Worm (Caenorhabditis elegans): ENCODE data around the gene nas-19.
"Not testable (repeated sequence)": the region's sequence is repeated elsewhere in the genome, so short reads cannot be mapped to it uniquely, and the experiment has no call there.

nas-19 gene

ce11 chrV:11407251-11407650 is 4.7 kb upstream of the nas-19 start, which contains the start of gene K03B8.6:
Gene K03B8.6, plus strand, starts transcription at chrV:11407584.
- no peak for TF ChIP-seq unc-62 (GFP tag; optimal IDR thresholded peaks at IDR 0.05)

ce11 chrV:11403702-11404101 is 1.2 kb upstream of the nas-19 start:
- no peak for TF ChIP-seq unc-62 (GFP tag; optimal IDR thresholded peaks at IDR 0.05)

ce11 chrV:11403059-11403458 is 549 bp upstream of the nas-19 start:
- no peak for TF ChIP-seq unc-62 (GFP tag; optimal IDR thresholded peaks at IDR 0.05)

- TF ChIP-seq unc-62 (GFP tag; optimal IDR thresholded peaks at IDR 0.05): no peak
Measured at ce11 chrV:11398616-11399015, 3.9 kb downstream of the nas-19 start, which contains the start of gene nas-17. Gene nas-17, plus strand, starts transcription at chrV:11398916.

ce11 chrV:11396134-11396533 is 6.4 kb downstream of the nas-19 start, which contains the start of gene nas-18:
Gene nas-18, plus strand, starts transcription at chrV:11396434.
- not testable (repeated sequence) for TF ChIP-seq unc-62 (GFP tag; optimal IDR thresholded peaks at IDR 0.05)

- not testable (repeated sequence) for TF ChIP-seq unc-62 (GFP tag; optimal IDR thresholded peaks at IDR 0.05)
Measured at ce11 chrV:11395024-11395423, 7.5 kb downstream of the nas-19 start, which contains the start of gene K03B8.4. Gene K03B8.4, minus strand, starts transcription at chrV:11395124.

- no peak for TF ChIP-seq unc-62 (GFP tag; optimal IDR thresholded peaks at IDR 0.05)
Measured at ce11 chrV:11392020-11392419, 10.5 kb downstream of the nas-19 start, which contains the start of gene nas-16. Gene nas-16, plus strand, starts transcription at chrV:11392320.

- TF ChIP-seq unc-62 (GFP tag; optimal IDR thresholded peaks at IDR 0.05): no peak
Measured at ce11 chrV:11390394-11390793, 12.1 kb downstream of the nas-19 start, which contains the start of the genes K03B8.11 and K03B8.14. Gene K03B8.11, minus strand, starts transcription at chrV:11390494. Gene K03B8.14, plus strand, starts transcription at chrV:11390503.

- TF ChIP-seq unc-62 (GFP tag; optimal IDR thresholded peaks at IDR 0.05): no peak
Measured at ce11 chrV:11389776-11390175, 12.7 kb downstream of the nas-19 start, which contains the start of gene col-155. Gene col-155, minus strand, starts transcription at chrV:11389876.

DNA sequence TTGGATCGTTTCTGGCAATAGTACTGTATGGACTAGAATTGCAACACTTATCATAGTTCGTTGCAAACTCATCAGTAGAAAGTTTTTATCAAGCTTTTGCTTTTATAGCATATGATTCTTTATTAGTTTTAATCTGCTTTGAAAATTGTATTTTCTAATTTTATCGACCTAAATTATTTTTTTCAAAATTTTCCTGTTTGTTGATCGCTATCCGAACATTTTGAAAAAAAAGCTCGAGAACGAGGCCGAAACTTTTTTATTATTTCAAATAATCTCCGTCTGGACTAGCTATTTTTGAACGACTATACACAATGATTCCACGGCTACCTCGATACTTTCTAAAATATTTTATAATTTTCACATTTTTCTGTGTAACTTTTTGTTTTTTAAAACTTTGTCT is 16.1 kb downstream of the nas-19 start, which contains the start of gene F55C10.4:
Gene F55C10.4 (plus strand): TSS at position 301 of the 400 bp plus-strand sequence.
- TF ChIP-seq unc-62 (GFP tag; optimal IDR thresholded peaks at IDR 0.05): no peak

- TF ChIP-seq unc-62 (GFP tag; optimal IDR thresholded peaks at IDR 0.05): no peak
Measured at ce11 chrV:11385060-11385459, 17.4 kb downstream of the nas-19 start, which contains the start of gene col-154. Gene col-154, plus strand, starts transcription at chrV:11385360.

DNA sequence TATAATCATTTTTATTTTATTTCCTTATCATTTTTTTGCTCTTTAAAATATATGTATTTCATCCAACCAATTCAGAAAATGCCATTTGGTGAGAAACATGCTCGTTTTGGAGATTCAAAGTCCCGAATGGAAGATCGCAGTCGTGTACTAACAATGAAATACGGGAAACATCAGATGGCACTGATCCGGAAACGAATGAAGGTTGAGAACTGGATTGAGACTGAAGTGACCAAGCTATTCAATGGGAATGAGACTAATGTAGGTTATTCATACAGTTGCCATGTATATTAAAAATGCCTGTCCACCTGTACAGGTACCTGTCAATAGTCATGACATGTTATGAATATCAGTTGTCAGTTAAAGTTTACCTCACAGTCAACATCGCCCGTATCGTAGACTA is 19.5 kb downstream of the nas-19 start, which contains the start of gene F55C10.5:
Gene F55C10.5 (plus strand): TSS at position 74 of the 400 bp plus-strand sequence.
- no peak for TF ChIP-seq unc-62 (GFP tag; optimal IDR thresholded peaks at IDR 0.05)

- no peak for TF ChIP-seq unc-62 (GFP tag; optimal IDR thresholded peaks at IDR 0.05)
Measured at ce11 chrV:11380571-11380970, 21.9 kb downstream of the nas-19 start.

ce11 chrV:11379341-11379740 is 23.2 kb downstream of the nas-19 start:
- no peak for TF ChIP-seq unc-62 (GFP tag; optimal IDR thresholded peaks at IDR 0.05)

ce11 chrV:11375150-11375792 is 27.2 kb downstream of the nas-19 start, which contains the start of gene cnb-1:
Gene cnb-1, plus strand, starts transcription at chrV:11375742.
- no peak for TF ChIP-seq unc-62 (GFP tag; optimal IDR thresholded peaks at IDR 0.05)

DNA sequence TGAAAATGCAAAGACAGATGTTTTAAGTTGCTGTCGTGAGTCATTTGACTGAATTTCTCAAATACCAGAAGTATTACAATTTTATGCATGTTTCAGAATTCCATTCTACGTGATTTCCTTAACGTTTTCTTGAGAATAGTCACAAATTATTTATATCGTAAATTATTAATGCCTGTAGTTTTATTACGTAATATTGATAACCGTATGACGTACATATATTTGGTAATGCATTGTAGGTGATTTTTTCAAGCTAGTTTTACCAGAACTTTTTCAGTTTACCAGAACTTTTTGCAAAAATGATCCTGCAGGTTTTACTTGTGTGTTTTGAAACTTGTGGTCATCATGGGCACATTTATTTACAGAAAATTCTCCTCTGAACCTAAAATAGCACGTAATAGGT is 28.6 kb downstream of the nas-19 start:
- TF ChIP-seq unc-62 (GFP tag; optimal IDR thresholded peaks at IDR 0.05): no peak

- TF ChIP-seq unc-62 (GFP tag; optimal IDR thresholded peaks at IDR 0.05): no peak
Measured at ce11 chrV:11372284-11372878, 30.1 kb downstream of the nas-19 start.

Data from whole organism, dauer.